Fruit fly (Drosophila melanogaster): ENCODE data around the gene CG14088.

- TF ChIP-seq psq (optimal IDR thresholded peaks at IDR 0.05) (no peak), usp (GFP tag; optimal IDR thresholded peaks at IDR 0.05) (no peak), EcR (GFP tag; optimal IDR thresholded peaks at IDR 0.05) (no peak), Dll (optimal IDR thresholded peaks at IDR 0.05) (no peak)
Observed at dm6 chr3L:19234922-19235702, 35.3 kb downstream of the CG14088 start, which contains the start of gene fz2.
